Fruit fly (Drosophila melanogaster): ENCODE results near the gene CG9917.

The CG9917 gene

DNA sequence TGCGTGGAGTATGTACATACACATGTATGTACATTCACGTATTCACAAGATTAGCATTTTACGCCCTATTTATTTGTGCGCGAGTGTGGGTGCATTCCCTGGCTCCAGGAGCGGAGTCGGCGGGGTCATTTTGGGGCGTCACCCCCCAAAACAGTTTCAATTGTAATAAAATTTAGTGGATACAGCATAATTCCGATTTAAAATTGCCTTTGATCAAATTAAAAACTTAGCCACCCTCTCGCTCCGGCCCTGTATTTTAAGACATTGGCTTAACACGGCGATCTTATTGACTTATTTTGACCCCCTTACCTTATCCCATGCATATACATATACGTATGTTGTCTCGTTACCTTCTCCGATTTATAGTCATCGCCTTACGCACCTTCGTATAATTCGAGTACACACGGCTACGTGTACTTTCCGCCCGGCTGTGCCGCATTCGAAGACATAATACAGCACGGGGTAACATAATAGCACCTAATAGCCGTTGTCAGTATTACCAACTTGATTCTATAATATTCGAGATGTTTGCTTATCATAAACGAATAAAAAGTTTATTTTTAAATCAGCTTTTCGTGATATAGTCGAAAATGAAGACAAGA, 43.6 kb downstream of the CG9917 start (continued):
- TF ChIP-seq pfk (GFP tag; optimal IDR thresholded peaks at IDR 0.05) (no peak), CG16779 (GFP tag; IDR thresholded peaks at IDR 0.05) (peak; percentile 23; the same call in 1 of the 2 replicates), wek (GFP tag; optimal IDR thresholded peaks at IDR 0.05) (peak; percentile 48), Camta (GFP tag; optimal IDR thresholded peaks at IDR 0.05) (peak; percentile 87), tna (GFP tag; IDR thresholded peaks at IDR 0.05; ENCODE audit: partially characterized antibody) (no peak), gro (GFP tag; optimal IDR thresholded peaks at IDR 0.05) (peak; percentile 21), ken (GFP tag; IDR thresholded peaks at IDR 0.05) (peak; percentile 87), gsb (GFP tag; IDR thresholded peaks at IDR 0.05) (peak; percentile 63), grau (tag; optimal IDR thresholded peaks at IDR 0.05) (peak; percentile 73), her (GFP tag; optimal IDR thresholded peaks at IDR 0.05) (peak; percentile 45), Hr39 (optimal IDR thresholded peaks at IDR 0.05) (no peak), gt (GFP tag; IDR thresholded peaks at IDR 0.05) (peak; percentile 77), eve (GFP tag; optimal IDR thresholded peaks at IDR 0.05) (peak in 1 of 2 experiments; percentile 84), pum (GFP tag; optimal IDR thresholded peaks at IDR 0.05) (peak; percentile 94), Side (GFP tag; optimal IDR thresholded peaks at IDR 0.05) (peak; percentile 81), kni (GFP tag; optimal IDR thresholded peaks at IDR 0.05) (peak; percentile 2), HLH3B (GFP tag; IDR thresholded peaks at IDR 0.05) (peak; percentile 90), CG9932 (GFP tag; IDR thresholded peaks at IDR 0.05) (peak; percentile 85), CG13287 (GFP tag; IDR thresholded peaks at IDR 0.05; ENCODE audit: partially characterized antibody) (no peak), CG18011 (GFP tag; optimal IDR thresholded peaks at IDR 0.05) (no peak), wdn (GFP tag; IDR thresholded peaks at IDR 0.05) (peak; percentile 60), tap (tag; optimal IDR thresholded peaks at IDR 0.05) (peak; percentile 60)

DNA sequence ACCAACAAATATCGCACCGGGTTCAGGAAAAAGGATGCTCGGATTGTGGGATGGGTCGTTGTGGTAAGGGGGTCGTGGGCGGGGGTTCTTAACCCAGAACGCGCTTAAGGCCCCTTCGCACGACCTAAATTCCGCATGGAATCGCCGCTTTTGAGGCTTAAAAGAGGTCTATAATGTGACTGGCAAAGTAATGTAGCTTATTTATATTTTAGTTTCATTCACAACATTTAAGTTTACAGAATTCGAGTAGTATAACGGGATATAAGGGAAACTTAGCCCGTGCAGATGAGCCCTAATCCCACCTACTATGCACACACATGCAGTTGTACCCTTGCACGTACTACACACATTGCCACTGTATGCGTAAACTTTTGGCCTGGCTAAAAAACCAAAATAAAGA, 44.2 kb downstream of the CG9917 start:
- TF ChIP-seq cwo (GFP tag; optimal IDR thresholded peaks at IDR 0.05), result peak; percentile 76
- no peak for TF ChIP-seq hth (optimal IDR thresholded peaks at IDR 0.05)
- TF ChIP-seq CG10267 (tag; optimal IDR thresholded peaks at IDR 0.05), result peak; percentile 82
- peak; percentile 12 for TF ChIP-seq CG3838 (GFP tag; optimal IDR thresholded peaks at IDR 0.05)
- TF ChIP-seq ftz-f1 (GFP tag; optimal IDR thresholded peaks at IDR 0.05), result no peak
- TF ChIP-seq Dbx (GFP tag; IDR thresholded peaks at IDR 0.05), result peak; percentile 53; the same call in 1 of the 3 replicates
- no peak for TF ChIP-seq CG3163 (GFP tag; optimal IDR thresholded peaks at IDR 0.05)
- TF ChIP-seq yki (optimal IDR thresholded peaks at IDR 0.05), result no peak
- peak; percentile 60 for TF ChIP-seq CG12659 (GFP tag; optimal IDR thresholded peaks at IDR 0.05)
- TF ChIP-seq CG6689 (GFP tag; IDR thresholded peaks at IDR 0.05), result peak; percentile 81
- no peak for TF ChIP-seq aop (GFP tag; IDR thresholded peaks at IDR 0.05)
- TF ChIP-seq CG16863 (GFP tag; optimal IDR thresholded peaks at IDR 0.05), result peak; percentile 75
- 0 out of 2 replicates have a peak, but pooled peaks have one; percentile 62 for TF ChIP-seq CG16779 (GFP tag; IDR thresholded peaks at IDR 0.05)
- peak; percentile 45; the same call in 1 of the 2 replicates for TF ChIP-seq CG43689 (GFP tag; IDR thresholded peaks at IDR 0.05)
- no peak for TF ChIP-seq CHES-1-like (GFP tag; optimal IDR thresholded peaks at IDR 0.05)
- peak; percentile 64 for TF ChIP-seq CG32772 (GFP tag; IDR thresholded peaks at IDR 0.05)
- TF ChIP-seq Ssrp (tag; optimal IDR thresholded peaks at IDR 0.05), result peak; percentile 78
- peak; percentile 63; the same call in 1 of the 2 replicates for TF ChIP-seq dan (GFP tag; IDR thresholded peaks at IDR 0.05)
- peak; percentile 83 for TF ChIP-seq CG12769 (tag; optimal IDR thresholded peaks at IDR 0.05)
- peak; percentile 84 for TF ChIP-seq gsb-n (tag; optimal IDR thresholded peaks at IDR 0.05)
- TF ChIP-seq CG6791 (GFP tag; IDR thresholded peaks at IDR 0.05; ENCODE audit: partially characterized antibody), result no peak
- TF ChIP-seq nom (GFP tag; optimal IDR thresholded peaks at IDR 0.05), result peak; percentile 94
- TF ChIP-seq Nf-YA (GFP tag; IDR thresholded peaks at IDR 0.05), result peak; percentile 55; the same call in 1 of the 2 replicates
- peak; percentile 80 for TF ChIP-seq CG11456 (GFP tag; IDR thresholded peaks at IDR 0.05)
- TF ChIP-seq HLHmδ (GFP tag; optimal IDR thresholded peaks at IDR 0.05), result no peak
- peak; percentile 60; the same call in 2 of the 3 replicates for TF ChIP-seq jigr1 (GFP tag; IDR thresholded peaks at IDR 0.05)
- TF ChIP-seq row (GFP tag; IDR thresholded peaks at IDR 0.05), result peak; percentile 87
- TF ChIP-seq sisA (GFP tag; IDR thresholded peaks at IDR 0.05), result peak; percentile 79
- TF ChIP-seq ems (GFP tag; optimal IDR thresholded peaks at IDR 0.05), result peak; percentile 46
- peak; percentile 18 for TF ChIP-seq CG11398 (GFP tag; optimal IDR thresholded peaks at IDR 0.05)
- TF ChIP-seq Elba2 (GFP tag; optimal IDR thresholded peaks at IDR 0.05), result peak; percentile 20
